Fruit fly (Drosophila melanogaster): Measurements from ENCODE around the gene Ir7c.

- TF ChIP-seq CG1620 (GFP tag; optimal IDR thresholded peaks at IDR 0.05) (no peak), CG11617 (GFP tag; optimal IDR thresholded peaks at IDR 0.05) (no peak)
Measured at dm6 chrX:7909069-7909389, 34.8 kb downstream of the Ir7c start.
